Worm (Caenorhabditis elegans) whole organism, young adult: Measurements from ENCODE around the gene clec-193.
"Not testable (repeated sequence)": the region's sequence is repeated elsewhere in the genome, so short reads cannot be mapped to it uniquely, and the experiment has no call there.

Source experiments
- B0035.1 ChIP-seq: sonication (generic microtip); optimal IDR thresholded peaks from 2 replicates; lab custom pipeline; 2016; ENCODE audit warnings: missing genetic modification characterization, mild to moderate bottlenecking, missing compliant biosample characterization, missing genotype, missing genetic modification reagents
- B0261.1 ChIP-seq: sonication (generic microtip); optimal IDR thresholded peaks from 2 replicates; lab custom pipeline; 2016; ENCODE audit warnings: mild to moderate bottlenecking, missing genetic modification characterization, moderate library complexity, missing compliant biosample characterization
- C06A6.2 ChIP-seq: fragments of 200-800 bp; sonication (Bioruptor generic); conservative IDR thresholded peaks from 2 replicates; pipeline ENCODE4 v1.3.6; 2022; ENCODE audit warnings: missing genetic modification characterization, missing compliant biosample characterization
- D2030.7 ChIP-seq: fragments of 200-800 bp; sonication (Bioruptor generic); IDR thresholded peaks from 2 replicates; pipeline ENCODE4 v1.3.6; 2022; ENCODE audit warnings: missing genetic modification reagents, missing genetic modification characterization, missing compliant biosample characterization
- F37B4.10 ChIP-seq: fragments of 200-800 bp; sonication (Bioruptor generic); IDR thresholded peaks from 2 replicates; pipeline ENCODE4 v1.3.6; 2022; ENCODE audit warnings: missing genetic modification characterization, missing compliant biosample characterization
- F39B2.1 ChIP-seq: fragments of 200-800 bp; sonication (Bioruptor generic); IDR thresholded peaks from 2 replicates; pipeline ENCODE4 v1.3.6; 2022; ENCODE audit warnings: missing genetic modification reagents, missing genetic modification characterization, missing compliant biosample characterization
- K11D2.4 ChIP-seq: fragments of 200-800 bp; sonication (Bioruptor generic); IDR thresholded peaks from 2 replicates; pipeline ENCODE4 v1.3.6; 2022; ENCODE audit warnings: missing genetic modification reagents, missing genetic modification characterization, missing compliant biosample characterization
- ama-1 ChIP-seq, 3 experiments: fragments of 150-350 bp in 1 of 3; sonication (generic microtip) in 2 of 3; optimal IDR thresholded peaks; 2 replicates each; lab custom pipeline; 2014 to 2018; ENCODE audit warnings: missing biosample characterization in 2 of 3, missing genetic modification characterization in 2 of 3, missing genetic modification reagents in 2 of 3
- atf-7 ChIP-seq: sonication (generic microtip); optimal IDR thresholded peaks from 2 replicates; lab custom pipeline; 2017; ENCODE audit warnings: mild to moderate bottlenecking, missing genetic modification characterization, missing compliant biosample characterization
- attf-6 ChIP-seq: fragments of 200-800 bp; sonication (Bioruptor generic); IDR thresholded peaks from 2 replicates; pipeline ENCODE4 v1.3.6; 2022; ENCODE audit warnings: missing genetic modification reagents, missing genetic modification characterization, missing compliant biosample characterization
- bed-2 ChIP-seq: fragments of 200-800 bp; sonication (Bioruptor generic); IDR thresholded peaks from 2 replicates; pipeline ENCODE4 v1.3.6; 2022; ENCODE audit warnings: missing genetic modification reagents, missing genetic modification characterization, missing compliant biosample characterization
- ceh-79 ChIP-seq: sonication (generic microtip); optimal IDR thresholded peaks from 2 replicates; lab custom pipeline; 2017; ENCODE audit warnings: mild to moderate bottlenecking, missing genetic modification characterization, missing compliant biosample characterization
- dpl-1 ChIP-seq: fragments of 150-350 bp; optimal IDR thresholded peaks from 2 replicates; lab custom pipeline; 2014; ENCODE audit warnings: missing biosample characterization, missing genetic modification reagents, missing genetic modification characterization
- egrh-3 ChIP-seq: fragments of 200-800 bp; sonication (Bioruptor generic); IDR thresholded peaks from 2 replicates; pipeline ENCODE4 v1.3.6; 2022; ENCODE audit warnings: missing genetic modification reagents, missing genetic modification characterization, missing compliant biosample characterization
- hmg-1.2 ChIP-seq: fragments of 200-800 bp; sonication (Bioruptor generic); IDR thresholded peaks from 2 replicates; pipeline ENCODE4 v1.3.6; 2022; ENCODE audit warnings: missing genetic modification reagents, missing genetic modification characterization, missing compliant biosample characterization
- lin-35 ChIP-seq, 3 experiments: fragments of 150-350 bp in 2 of 3; sonication (generic microtip) in 1 of 3; optimal IDR thresholded peaks; 2 replicates each; lab custom pipeline; 2014 to 2018; ENCODE audit warnings: missing biosample characterization in 3 of 3, missing genetic modification characterization in 3 of 3, missing genetic modification reagents in 3 of 3
- madf-6 ChIP-seq: fragments of 200-800 bp; sonication (Bioruptor generic); IDR thresholded peaks from 2 replicates; pipeline ENCODE4 v1.3.6; 2022; ENCODE audit warnings: missing genetic modification reagents, missing genetic modification characterization, missing compliant biosample characterization
- nhr-80 ChIP-seq: sonication (generic microtip); optimal IDR thresholded peaks from 2 replicates; lab custom pipeline; 2016; ENCODE audit warnings: missing genetic modification characterization, missing compliant biosample characterization
- pbrm-1 ChIP-seq: fragments of 200-800 bp; sonication (Bioruptor generic); IDR thresholded peaks from 2 replicates; pipeline ENCODE4 v1.3.6; 2022; ENCODE audit warnings: missing genetic modification reagents, missing genetic modification characterization, missing compliant biosample characterization
- pha-4 ChIP-seq: fragments of 150-350 bp; sonication (generic microtip); optimal IDR thresholded peaks from 2 replicates; lab custom pipeline; 2014; ENCODE audit warnings: missing biosample characterization, missing genetic modification reagents, missing genetic modification characterization
- rpc-1 ChIP-seq, 2 experiments: fragments of 150-350 bp in 1 of 2; sonication (generic microtip) in 1 of 2; optimal IDR thresholded peaks; 2 replicates each; lab custom pipeline; 2014 to 2018; ENCODE audit warnings: missing biosample characterization in 1 of 2, missing genetic modification characterization in 1 of 2, missing genetic modification reagents in 1 of 2, missing genotype in 1 of 2
- sdz-38 ChIP-seq: sonication (generic microtip); optimal IDR thresholded peaks from 2 replicates; lab custom pipeline; 2016; ENCODE audit warnings: missing genotype, missing genetic modification characterization, missing compliant biosample characterization
- snpc-4 ChIP-seq, 5 experiments: fragments of 150-350 bp in 1 of 5; sonication (generic microtip) in 4 of 5; optimal IDR thresholded peaks; 2 replicates each; lab custom pipeline; 2014 to 2018; ENCODE audit warnings: missing genetic modification characterization in 5 of 5, missing biosample characterization in 3 of 5, antibody characterized with exemption in 2 of 5, mild to moderate bottlenecking in 2 of 5, missing compliant biosample characterization in 2 of 5, missing genotype in 2 of 5, moderate library complexity in 2 of 5, missing genetic modification reagents in 1 of 5
- tbp1 ChIP-seq: fragments of 200-800 bp; sonication (Bioruptor generic); optimal IDR thresholded peaks from 2 replicates; lab custom pipeline; 2018; ENCODE audit warnings: mild to moderate bottlenecking, missing genetic modification characterization, missing compliant biosample characterization
- unc-62 ChIP-seq: fragments of 150-350 bp; optimal IDR thresholded peaks from 2 replicates; lab custom pipeline; 2014; ENCODE audit warnings: missing biosample characterization, missing genetic modification reagents, missing genetic modification characterization
- ztf-18 ChIP-seq: sonication (generic microtip); optimal IDR thresholded peaks from 2 replicates; lab custom pipeline; 2016; ENCODE audit warnings: missing genotype, mild to moderate bottlenecking, missing genetic modification characterization, missing compliant biosample characterization
- ztf-25 ChIP-seq: fragments of 200-800 bp; sonication (Bioruptor generic); IDR thresholded peaks from 2 replicates; pipeline ENCODE4 v1.3.6; 2022; ENCODE audit warnings: missing genetic modification reagents, missing genetic modification characterization, missing compliant biosample characterization

The clec-193 gene

ce11 chrIV:16822529-16822928 lies 16.3 kb upstream of the clec-193 start, which contains the start of gene Y116A8A.4 (continued):
- no peak for TF ChIP-seq atf-7 (tag; lab: Kevin White, UChicago)

ce11 chrIV:16818551-16818950 lies 12.3 kb upstream of the clec-193 start:
- 0 out of 2 replicates have a peak, but pooled peaks have one; percentile 25 for TF ChIP-seq D2030.7 (GFP tag; lab: Robert Waterston, UW)
- TF ChIP-seq attf-6 (GFP tag; lab: Robert Waterston, UW), result peak; percentile 94
- TF ChIP-seq tbp1 (GFP tag; lab: Kevin White, UChicago), result peak; percentile 86
- peak; percentile 34 for TF ChIP-seq rpc-1 (optimal IDR thresholded peaks at IDR 0.05; lab: Kevin White, UChicago)
- peak; percentile 62 for TF ChIP-seq rpc-1 (tag; optimal IDR thresholded peaks at IDR 0.05; lab: Kevin White, UChicago)
- not testable (repeated sequence) for TF ChIP-seq snpc-4 (GFP tag; optimal IDR thresholded peaks at IDR 0.05; lab: Kevin White, UChicago)
- peak in 2 of 4 experiments; percentile 78 to 89 for TF ChIP-seq snpc-4 (tag; optimal IDR thresholded peaks at IDR 0.05; lab: Kevin White, UChicago)
- 0 out of 2 replicates have a peak, but pooled peaks have one; percentile 49 for TF ChIP-seq ztf-25 (GFP tag; lab: Robert Waterston, UW)
- TF ChIP-seq B0261.1, result peak; percentile 51
- TF ChIP-seq hmg-1.2 (GFP tag; lab: Robert Waterston, UW), result peak; percentile 38; the same call in 1 of the 2 replicates

- no peak for TF ChIP-seq K11D2.4 (GFP tag; lab: Robert Waterston, UW)
- no peak for TF ChIP-seq D2030.7 (GFP tag; lab: Robert Waterston, UW)
- TF ChIP-seq dpl-1 (GFP tag; lab: Kevin White, UChicago), result no peak
- TF ChIP-seq nhr-80 (tag; lab: Kevin White, UChicago), result no peak
Observed at ce11 chrIV:16813825-16814224, 7.6 kb upstream of the clec-193 start, which contains the start of gene Y116A8A.2. Y116A8A.2 (minus strand) TSS chrIV:16813925.

ce11 chrIV:16812116-16812515 lies 5.9 kb upstream of the clec-193 start:
- TF ChIP-seq madf-6 (GFP tag; lab: Robert Waterston, UW) (no peak), sdz-38 (no peak), snpc-4 (GFP tag; optimal IDR thresholded peaks at IDR 0.05; lab: Kevin White, UChicago) (no peak), snpc-4 (tag; optimal IDR thresholded peaks at IDR 0.05; lab: Kevin White, UChicago) (peak in 1 of 4 experiments; percentile 43), pbrm-1 (no peak), unc-62 (GFP tag; lab: Kevin White, UChicago) (no peak), ceh-79 (tag; lab: Kevin White, UChicago) (no peak), C06A6.2 (no peak), lin-35 (GFP tag; optimal IDR thresholded peaks at IDR 0.05; lab: Kevin White, UChicago) (no peak)
- TF ChIP-seq, all 124 proteins: peak for 1

- TF ChIP-seq snpc-4 (GFP tag; optimal IDR thresholded peaks at IDR 0.05; lab: Kevin White, UChicago), result peak; percentile 56
- peak in 3 of 4 experiments; percentile 50 to 94 (median 83) for TF ChIP-seq snpc-4 (tag; optimal IDR thresholded peaks at IDR 0.05; lab: Kevin White, UChicago)
- TF ChIP-seq egrh-3 (GFP tag; lab: Robert Waterston, UW), result peak; percentile 43; the same call in 1 of the 2 replicates
- TF ChIP-seq attf-6 (GFP tag; lab: Robert Waterston, UW), result peak; percentile 97
- peak; percentile 47; the same call in 1 of the 2 replicates for TF ChIP-seq D2030.7 (GFP tag; lab: Robert Waterston, UW)
Observed at ce11 chrIV:16808586-16808985, 2.3 kb upstream of the clec-193 start.

DNA sequence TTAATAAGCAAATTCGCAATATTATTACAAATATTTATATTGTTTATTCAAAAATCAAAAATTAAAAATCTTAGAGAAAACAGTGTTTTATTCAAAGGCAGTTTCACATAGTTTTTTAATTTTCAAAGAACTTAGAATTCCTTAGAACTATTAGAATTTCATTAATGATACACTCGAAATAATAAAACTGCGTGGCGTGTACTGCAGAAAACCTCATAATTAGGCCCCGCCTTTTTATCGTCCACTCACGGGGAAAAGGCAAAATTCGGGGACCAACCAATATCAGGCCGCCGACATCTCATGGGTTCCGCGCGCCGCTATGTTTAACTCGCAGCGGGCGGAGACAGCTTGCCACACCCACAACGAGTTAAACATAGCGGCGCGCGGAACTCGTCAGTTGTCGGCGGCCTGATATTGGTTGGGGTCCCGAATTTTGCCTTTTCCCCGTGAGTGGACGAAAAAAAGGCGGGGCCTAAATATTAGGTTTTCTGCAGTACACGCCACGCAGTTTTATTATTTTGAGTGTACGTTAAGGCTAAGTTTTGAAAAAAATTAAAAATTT lies 8.9 kb downstream of the clec-193 start:
- TF ChIP-seq snpc-4 (GFP tag; optimal IDR thresholded peaks at IDR 0.05; lab: Kevin White, UChicago), result not testable (repeated sequence)
- peak in 3 of 4 experiments; percentile 28 to 92 (median 72) for TF ChIP-seq snpc-4 (tag; optimal IDR thresholded peaks at IDR 0.05; lab: Kevin White, UChicago)
- TF ChIP-seq attf-6 (GFP tag; lab: Robert Waterston, UW), result 0 out of 2 replicates have a peak, but pooled peaks have one; percentile 68

- no peak for TF ChIP-seq F39B2.1 (GFP tag; lab: Robert Waterston, UW)
- no peak for TF ChIP-seq pha-4
- no peak for TF ChIP-seq bed-2
- no peak for TF ChIP-seq F37B4.10 (GFP tag; lab: Robert Waterston, UW)
- TF ChIP-seq attf-6 (GFP tag; lab: Robert Waterston, UW), result no peak
- TF ChIP-seq ama-1 (optimal IDR thresholded peaks at IDR 0.05; lab: Kevin White, UChicago), result no peak
- TF ChIP-seq ama-1 (GFP tag; optimal IDR thresholded peaks at IDR 0.05; lab: Kevin White, UChicago), result no peak
- TF ChIP-seq ztf-18, result no peak
- TF ChIP-seq B0035.1 (tag; lab: Kevin White, UChicago), result no peak
Observed at ce11 chrIV:16787024-16787423, 19.2 kb downstream of the clec-193 start, which contains the start of gene Y43D4A.6. Y43D4A.6 (plus strand) TSS chrIV:16787324.
